Worm (Caenorhabditis elegans): Measurements from ENCODE around the gene cbd-1.
"Not testable (repeated sequence)": the region's sequence is repeated elsewhere in the genome, so short reads cannot be mapped to it uniquely, and the experiment has no call there.

Gene cbd-1

DNA sequence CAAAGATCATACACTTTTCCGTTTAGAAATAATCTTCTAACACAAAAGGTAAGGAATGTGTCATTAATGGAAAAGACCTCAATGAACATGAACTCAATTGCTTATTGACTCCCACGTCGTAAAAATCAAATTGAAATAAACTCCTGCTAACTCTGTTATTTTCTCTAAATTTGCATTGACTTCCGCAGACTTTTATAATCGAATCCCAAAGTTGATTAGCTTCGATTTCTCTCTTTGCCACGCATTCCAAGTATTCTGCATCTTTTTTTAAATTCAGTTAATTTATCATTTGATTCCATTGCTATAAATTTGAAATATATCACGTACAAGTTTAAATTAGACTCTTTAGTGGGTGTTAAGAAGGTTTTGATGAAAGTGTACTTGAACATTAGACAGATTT, 15.9 kb downstream of the cbd-1 start:
- TF ChIP-seq tbx-11 (GFP tag; IDR thresholded peaks at IDR 0.05) (no peak), tbx-37 (GFP tag; conservative IDR thresholded peaks at IDR 0.05) (no peak), F13C5.2 (tag; optimal IDR thresholded peaks at IDR 0.05) (no peak), hmg-4 (GFP tag; optimal IDR thresholded peaks at IDR 0.05) (no peak), tra-4 (tag; optimal IDR thresholded peaks at IDR 0.05) (no peak), pes-1 (GFP tag; IDR thresholded peaks at IDR 0.05) (no peak), hnd-1 (tag; optimal IDR thresholded peaks at IDR 0.05) (no peak), B0310.2 (tag; optimal IDR thresholded peaks at IDR 0.05) (no peak), ceh-36 (tag; optimal IDR thresholded peaks at IDR 0.05) (no peak), ceh-13 (GFP tag; optimal IDR thresholded peaks at IDR 0.05) (no peak), sea-1 (GFP tag; conservative IDR thresholded peaks at IDR 0.05) (no peak), hmbx-1 (tag; optimal IDR thresholded peaks at IDR 0.05) (no peak)

DNA sequence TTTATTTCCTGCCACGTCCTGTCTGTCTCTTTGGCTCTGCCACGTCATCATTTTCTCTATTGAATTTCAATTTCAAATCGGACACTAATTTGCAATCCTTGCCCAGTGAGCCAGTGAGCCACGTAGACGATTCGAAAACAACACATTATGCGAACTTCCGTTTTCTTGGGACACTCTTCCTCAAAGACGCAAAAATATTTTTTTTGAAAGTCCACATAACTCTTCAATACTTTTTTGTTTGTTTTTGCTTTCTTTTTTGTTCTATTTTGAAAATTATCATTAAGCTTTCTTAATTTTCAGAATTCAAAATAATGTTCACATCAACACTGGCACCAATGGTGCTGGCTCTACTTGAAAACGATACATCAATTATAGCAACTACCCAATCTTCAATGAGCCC, 21.5 kb downstream of the cbd-1 start, which contains the start of gene tag-89:
Gene tag-89, plus strand, starts transcription at position 301 of the 400 bp plus-strand sequence.
- TF ChIP-seq scrt-1 (GFP tag; IDR thresholded peaks at IDR 0.05) (no peak), ceh-36 (tag; optimal IDR thresholded peaks at IDR 0.05) (no peak)

DNA sequence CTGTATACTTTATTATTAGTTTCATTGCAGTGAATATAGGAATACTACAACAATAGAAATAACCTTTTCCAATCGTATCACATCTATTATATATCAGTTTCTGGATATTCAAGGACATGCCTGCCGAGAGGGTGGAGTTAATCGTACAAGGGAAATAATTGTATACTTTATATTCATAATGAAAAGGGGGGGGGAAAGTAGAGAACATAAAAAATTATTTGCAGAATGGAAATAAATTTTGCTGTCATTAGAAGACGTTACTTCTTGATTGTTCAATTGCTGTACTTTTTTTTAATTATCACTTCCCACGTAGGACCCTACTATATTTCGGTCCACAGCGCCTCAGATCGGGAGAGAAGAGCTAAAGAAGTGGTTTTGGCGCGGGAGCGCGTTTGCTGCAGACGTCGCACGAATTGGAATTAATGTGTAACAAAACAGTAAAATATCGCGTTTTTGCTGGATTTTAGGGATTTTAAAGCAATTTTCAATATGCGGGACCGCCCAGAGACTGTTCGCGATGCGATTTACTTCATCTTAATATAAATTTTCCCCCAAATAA, 25.6 kb downstream of the cbd-1 start, which contains the start of gene dsl-6:
Gene dsl-6, minus strand, starts transcription at position 51 of the 559 bp plus-strand sequence.
- not testable (repeated sequence) for TF ChIP-seq sea-1 (GFP tag; conservative IDR thresholded peaks at IDR 0.05); ama-1 (optimal IDR thresholded peaks at IDR 0.05); tbx-11 (GFP tag; IDR thresholded peaks at IDR 0.05)

DNA sequence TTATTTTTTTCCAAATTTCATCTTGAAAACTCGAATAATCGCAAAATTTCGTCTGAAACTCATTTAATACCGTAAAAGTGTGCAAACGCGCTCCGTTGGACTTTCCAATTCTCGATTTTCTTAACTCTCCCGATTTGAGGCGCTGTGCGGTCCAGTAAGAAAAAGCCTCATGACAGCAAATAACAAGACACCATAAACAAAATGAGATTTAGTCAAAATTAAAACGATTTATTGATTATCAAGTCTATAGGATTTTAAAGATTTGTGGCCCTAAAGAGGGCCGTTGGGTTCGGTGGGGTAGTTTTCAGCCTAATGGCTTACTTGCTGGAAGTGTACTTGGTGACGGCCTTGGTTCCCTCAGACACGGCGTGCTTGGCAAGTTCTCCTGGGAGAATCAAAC, 27.3 kb downstream of the cbd-1 start:
- TF ChIP-seq tbx-11 (GFP tag; IDR thresholded peaks at IDR 0.05) (peak; percentile 39; the same call in 1 of the 2 replicates), pes-1 (GFP tag; IDR thresholded peaks at IDR 0.05) (0 out of 2 replicates have a peak, but pooled peaks have one; percentile 27)

DNA sequence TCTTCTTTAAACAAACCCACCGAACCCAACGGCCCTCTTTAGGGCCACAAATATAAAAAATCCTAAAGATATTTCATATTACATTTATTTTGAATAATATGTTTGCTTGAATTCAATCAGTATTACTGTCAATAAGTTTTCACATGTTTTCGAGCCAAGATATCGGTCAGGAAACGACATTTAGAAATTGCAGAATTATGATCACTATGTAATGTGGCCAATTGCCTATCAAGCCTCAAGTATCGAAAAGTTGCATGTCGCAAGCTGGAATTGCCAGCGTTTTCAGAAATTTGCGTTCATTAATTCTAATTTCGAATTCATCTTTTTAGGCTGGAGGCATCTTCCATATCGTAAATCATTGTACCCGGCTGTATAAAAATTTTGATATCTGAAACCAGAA, 28.7 kb downstream of the cbd-1 start:
- TF ChIP-seq ama-1 (optimal IDR thresholded peaks at IDR 0.05) (peak; percentile 8), F13C5.2 (tag; optimal IDR thresholded peaks at IDR 0.05) (no peak)

DNA sequence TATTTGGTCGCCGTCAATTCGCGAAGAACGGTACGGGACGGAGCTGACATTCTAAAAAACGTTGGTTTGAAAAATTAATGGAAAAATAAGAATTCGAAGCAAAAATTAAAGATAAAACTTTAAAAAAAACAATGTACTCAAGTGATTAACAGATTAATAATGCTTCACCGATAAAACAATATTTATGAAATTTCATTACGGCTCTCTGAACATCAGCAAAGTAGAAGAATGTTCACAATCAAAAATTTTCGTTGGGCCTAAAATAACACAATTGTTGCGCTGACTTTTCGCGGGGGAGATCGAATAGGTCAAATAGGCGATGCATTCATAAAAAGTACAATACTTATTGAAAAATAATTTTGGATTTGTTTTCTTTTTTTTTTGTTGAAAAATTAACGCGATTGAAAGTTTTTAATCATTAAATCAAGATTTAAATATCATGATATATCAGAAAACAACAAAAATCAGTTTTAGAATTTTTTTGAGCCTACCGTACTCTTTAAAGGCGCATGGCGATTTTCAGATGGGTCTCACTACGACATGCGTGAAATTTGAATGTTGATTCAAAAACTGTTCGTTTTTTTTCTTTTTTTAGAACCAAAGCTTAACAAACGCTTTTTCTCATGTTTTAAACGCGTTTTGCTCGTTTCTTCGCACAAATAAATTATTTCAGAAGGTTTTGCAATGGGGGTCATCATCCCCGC, 30.6 kb downstream of the cbd-1 start, which contains the start of the genes memi-3 and cyp-31A2:
Gene memi-3, minus strand, starts transcription at position 51 of the 704 bp plus-strand sequence.
Gene cyp-31A2, plus strand, starts transcription at position 674 of the 704 bp plus-strand sequence.
- TF ChIP-seq pes-1 (GFP tag; IDR thresholded peaks at IDR 0.05) (no peak), scrt-1 (GFP tag; IDR thresholded peaks at IDR 0.05) (no peak), hmg-4 (GFP tag; optimal IDR thresholded peaks at IDR 0.05) (no peak), ama-1 (optimal IDR thresholded peaks at IDR 0.05) (no peak), hnd-1 (tag; optimal IDR thresholded peaks at IDR 0.05) (no peak)

DNA sequence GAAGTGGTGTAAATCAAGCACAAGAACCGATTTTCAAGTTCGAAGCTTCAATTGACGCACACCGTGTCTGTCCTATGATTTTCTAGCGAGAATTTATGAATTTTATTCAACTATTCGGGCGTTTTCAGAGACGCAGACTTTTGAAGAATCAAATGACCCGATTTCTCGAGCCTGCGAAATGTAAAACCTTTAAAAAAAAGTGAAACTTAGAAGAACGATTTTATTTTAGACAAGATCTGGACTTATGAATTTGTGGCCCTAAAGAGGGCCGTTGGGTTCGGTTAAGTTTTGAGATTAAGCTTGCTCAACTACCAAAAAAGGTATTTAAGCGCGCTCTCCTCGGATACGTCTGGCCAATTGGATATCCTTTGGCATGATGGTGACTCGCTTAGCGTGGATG, 33.3 kb downstream of the cbd-1 start:
- TF ChIP-seq aly-1 (tag; optimal IDR thresholded peaks at IDR 0.05): peak; percentile 81
- TF ChIP-seq ama-1 (optimal IDR thresholded peaks at IDR 0.05): peak; percentile 83

DNA sequence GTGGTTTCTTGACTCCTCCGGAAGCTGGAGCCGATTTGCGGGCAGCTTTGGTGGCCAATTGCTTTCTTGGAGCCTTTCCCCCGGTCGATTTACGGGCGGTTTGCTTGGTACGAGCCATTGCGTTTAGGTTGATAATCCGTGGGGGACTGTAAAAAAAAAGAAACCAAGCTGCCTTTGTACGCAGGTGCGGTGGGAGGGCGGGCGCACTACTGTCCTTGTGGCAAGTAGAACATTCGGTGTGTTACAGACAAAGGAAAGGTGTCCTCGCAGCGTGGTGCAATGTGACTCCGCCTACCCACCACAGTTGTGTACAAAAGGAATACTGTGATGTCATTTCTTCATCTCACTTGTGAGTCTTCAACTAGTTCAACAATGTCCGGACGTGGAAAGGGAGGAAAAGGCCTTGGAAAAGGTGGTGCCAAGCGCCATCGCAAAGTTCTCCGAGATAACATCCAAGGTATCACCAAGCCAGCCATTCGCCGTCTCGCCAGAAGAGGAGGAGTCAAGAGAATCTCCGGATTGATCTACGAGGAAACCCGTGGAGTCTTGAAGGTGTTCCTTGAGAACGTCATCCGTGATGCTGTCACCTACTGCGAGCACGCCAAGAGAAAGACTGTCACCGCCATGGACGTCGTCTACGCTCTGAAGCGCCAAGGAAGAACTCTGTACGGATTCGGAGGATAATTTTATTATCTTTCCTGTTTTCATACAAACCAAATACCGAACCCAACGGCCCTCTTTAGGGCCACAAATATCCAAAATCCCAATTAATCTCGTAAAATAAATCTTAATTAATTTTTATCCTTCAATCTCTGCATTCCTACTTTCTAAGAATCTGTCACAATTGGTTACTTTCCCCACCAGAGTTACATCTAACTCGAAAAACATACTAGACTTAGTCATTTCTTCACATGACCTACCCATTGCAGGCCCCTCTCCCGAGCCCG, 34.2 kb downstream of the cbd-1 start, which contains the start of the genes his-63 and his-64:
Gene his-63, minus strand, starts transcription at position 118 of the 947 bp plus-strand sequence.
Gene his-64, plus strand, starts transcription at position 373 of the 947 bp plus-strand sequence.
- TF ChIP-seq aly-1 (tag; optimal IDR thresholded peaks at IDR 0.05) (peak; percentile 83), pes-1 (GFP tag; IDR thresholded peaks at IDR 0.05) (peak; percentile 69), sea-1 (GFP tag; conservative IDR thresholded peaks at IDR 0.05) (peak; percentile 6; the same call in 1 of the 2 replicates), tbx-11 (GFP tag; IDR thresholded peaks at IDR 0.05) (peak; percentile 54), ceh-36 (tag; optimal IDR thresholded peaks at IDR 0.05) (peak; percentile 57), scrt-1 (GFP tag; IDR thresholded peaks at IDR 0.05) (0 out of 2 replicates have a peak, but pooled peaks have one; percentile 51), ama-1 (optimal IDR thresholded peaks at IDR 0.05) (peak; percentile 92), flt-1 (GFP tag; IDR thresholded peaks at IDR 0.05) (peak; percentile 56; the same call in 1 of the 2 replicates), tra-4 (tag; optimal IDR thresholded peaks at IDR 0.05) (peak; percentile 17), tbx-37 (GFP tag; conservative IDR thresholded peaks at IDR 0.05) (peak; percentile 47; the same call in 1 of the 2 replicates)

DNA sequence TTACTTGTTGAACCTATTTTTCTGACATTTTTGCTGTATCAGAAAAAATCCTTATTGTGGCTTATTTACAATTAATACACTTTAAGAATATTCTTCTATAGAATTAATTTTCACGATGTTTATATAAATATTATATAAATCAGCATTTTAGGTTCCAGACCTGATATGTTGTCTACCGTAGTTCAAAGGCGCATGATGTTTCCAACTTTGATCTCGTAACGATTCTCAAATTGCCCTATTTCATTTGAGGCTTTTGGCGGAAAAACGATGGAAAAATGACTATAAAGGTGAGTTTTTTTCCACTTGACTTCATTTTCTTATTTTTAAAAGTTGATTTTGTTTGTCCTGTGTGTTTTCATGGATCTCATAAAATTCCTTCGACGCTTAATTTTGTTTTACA, 37.3 kb downstream of the cbd-1 start, which contains the start of gene gfat-2:
Gene gfat-2, plus strand, starts transcription at position 145 of the 400 bp plus-strand sequence.
- TF ChIP-seq scrt-1 (GFP tag; IDR thresholded peaks at IDR 0.05) (no peak), ceh-13 (GFP tag; optimal IDR thresholded peaks at IDR 0.05) (no peak), tbx-37 (GFP tag; conservative IDR thresholded peaks at IDR 0.05) (no peak), pes-1 (GFP tag; IDR thresholded peaks at IDR 0.05) (no peak), ama-1 (optimal IDR thresholded peaks at IDR 0.05) (no peak), tra-4 (tag; optimal IDR thresholded peaks at IDR 0.05) (no peak), ets-7 (tag; optimal IDR thresholded peaks at IDR 0.05) (no peak)
